Fruit fly (Drosophila melanogaster): ENCODE results near the gene Helz.

Helz gene

DNA sequence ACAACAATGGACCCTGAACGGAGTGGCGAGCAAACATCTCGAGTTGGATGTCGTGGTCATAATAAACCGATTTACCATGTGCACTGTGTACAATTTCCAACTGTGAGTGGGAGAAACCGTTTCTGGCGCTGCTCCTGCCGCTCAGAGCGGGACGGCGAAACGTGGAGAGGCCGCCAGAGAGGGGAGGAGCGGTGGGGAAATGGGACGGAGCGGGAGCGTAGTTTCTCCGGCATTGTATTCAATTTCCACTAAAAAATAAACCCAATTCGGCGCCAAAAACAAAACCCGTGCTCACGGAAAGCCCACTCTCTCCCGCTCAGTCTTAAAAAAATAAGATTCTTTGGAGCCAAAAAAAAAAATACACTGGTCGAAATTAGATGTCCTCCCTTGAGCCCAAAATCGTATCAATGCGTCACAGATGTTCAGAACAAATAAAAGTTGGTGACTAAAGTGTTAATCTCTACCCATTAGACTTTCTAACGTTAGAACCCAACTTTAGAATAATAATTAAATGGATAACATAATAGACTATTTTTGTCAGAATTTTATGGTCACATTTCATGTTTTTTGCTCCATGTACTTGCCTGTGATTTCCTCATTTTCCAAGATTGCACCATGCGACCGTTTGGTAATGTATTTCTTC, 29.6 kb upstream of the Helz start:
- TF ChIP-seq CG17806 (tag; optimal IDR thresholded peaks at IDR 0.05): peak; percentile 5
- TF ChIP-seq gl (tag; optimal IDR thresholded peaks at IDR 0.05): no peak
- TF ChIP-seq Snoo (tag; optimal IDR thresholded peaks at IDR 0.05): peak; percentile 7
- TF ChIP-seq CG9948 (tag; optimal IDR thresholded peaks at IDR 0.05): peak; percentile 20
- TF ChIP-seq CG14655 (GFP tag; optimal IDR thresholded peaks at IDR 0.05): no peak
- TF ChIP-seq CG8301 (tag; optimal IDR thresholded peaks at IDR 0.05): peak; percentile 69
- peak; percentile 77; the same call in 1 of the 3 replicates for TF ChIP-seq CG4496 (GFP tag; IDR thresholded peaks at IDR 0.05)
- TF ChIP-seq CG12605 (GFP tag; IDR thresholded peaks at IDR 0.05): 0 out of 2 replicates have a peak, but pooled peaks have one; percentile 47
- TF ChIP-seq fd96Ca (GFP tag; IDR thresholded peaks at IDR 0.05): no peak; the same call in 1 of the 3 replicates
- no peak for TF ChIP-seq CG10348 (GFP tag; IDR thresholded peaks at IDR 0.05)
- no peak for TF ChIP-seq Pif1B (GFP tag; optimal IDR thresholded peaks at IDR 0.05)
- peak; percentile 24 for TF ChIP-seq Pif1A (GFP tag; optimal IDR thresholded peaks at IDR 0.05)
- TF ChIP-seq rn (GFP tag; IDR thresholded peaks at IDR 0.05): no peak
- TF ChIP-seq Ets98B (GFP tag; IDR thresholded peaks at IDR 0.05): peak; percentile 60
- no peak for TF ChIP-seq D1 (tag; optimal IDR thresholded peaks at IDR 0.05)
- TF ChIP-seq CG32121 (GFP tag; IDR thresholded peaks at IDR 0.05): peak; percentile 57
- no peak for TF ChIP-seq CG34367 (tag; optimal IDR thresholded peaks at IDR 0.05)
- TF ChIP-seq CG15710 (tag; optimal IDR thresholded peaks at IDR 0.05): peak; percentile 6
- peak; percentile 78 for TF ChIP-seq CG13204 (GFP tag; optimal IDR thresholded peaks at IDR 0.05)
- TF ChIP-seq EcR (GFP tag; optimal IDR thresholded peaks at IDR 0.05): no peak
- peak; percentile 27 for TF ChIP-seq CG8159 (tag; optimal IDR thresholded peaks at IDR 0.05)

DNA sequence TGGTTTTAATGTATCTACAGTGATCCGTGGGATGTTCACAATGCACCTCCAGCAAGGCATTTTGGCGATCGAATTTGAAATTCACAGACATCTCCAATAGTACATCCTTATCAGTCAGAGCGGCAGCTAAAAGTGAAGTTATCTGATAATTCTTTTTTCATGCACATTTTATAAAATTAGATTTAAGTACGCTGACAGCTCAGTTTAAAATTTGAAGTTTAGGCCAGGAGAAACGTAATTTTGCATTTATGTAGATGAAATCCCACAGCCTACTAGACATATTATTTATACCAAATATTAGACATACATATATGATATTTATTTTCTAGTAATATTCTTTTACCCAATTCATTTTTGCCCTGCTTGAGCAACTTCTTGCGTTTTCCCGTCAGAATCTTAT, 28.8 kb upstream of the Helz start, which contains the start of gene Trl:
TSS of gene Trl (minus strand) at position 101 of the 400 bp plus-strand sequence.
- TF ChIP-seq Ets98B (GFP tag; IDR thresholded peaks at IDR 0.05): no peak

DNA sequence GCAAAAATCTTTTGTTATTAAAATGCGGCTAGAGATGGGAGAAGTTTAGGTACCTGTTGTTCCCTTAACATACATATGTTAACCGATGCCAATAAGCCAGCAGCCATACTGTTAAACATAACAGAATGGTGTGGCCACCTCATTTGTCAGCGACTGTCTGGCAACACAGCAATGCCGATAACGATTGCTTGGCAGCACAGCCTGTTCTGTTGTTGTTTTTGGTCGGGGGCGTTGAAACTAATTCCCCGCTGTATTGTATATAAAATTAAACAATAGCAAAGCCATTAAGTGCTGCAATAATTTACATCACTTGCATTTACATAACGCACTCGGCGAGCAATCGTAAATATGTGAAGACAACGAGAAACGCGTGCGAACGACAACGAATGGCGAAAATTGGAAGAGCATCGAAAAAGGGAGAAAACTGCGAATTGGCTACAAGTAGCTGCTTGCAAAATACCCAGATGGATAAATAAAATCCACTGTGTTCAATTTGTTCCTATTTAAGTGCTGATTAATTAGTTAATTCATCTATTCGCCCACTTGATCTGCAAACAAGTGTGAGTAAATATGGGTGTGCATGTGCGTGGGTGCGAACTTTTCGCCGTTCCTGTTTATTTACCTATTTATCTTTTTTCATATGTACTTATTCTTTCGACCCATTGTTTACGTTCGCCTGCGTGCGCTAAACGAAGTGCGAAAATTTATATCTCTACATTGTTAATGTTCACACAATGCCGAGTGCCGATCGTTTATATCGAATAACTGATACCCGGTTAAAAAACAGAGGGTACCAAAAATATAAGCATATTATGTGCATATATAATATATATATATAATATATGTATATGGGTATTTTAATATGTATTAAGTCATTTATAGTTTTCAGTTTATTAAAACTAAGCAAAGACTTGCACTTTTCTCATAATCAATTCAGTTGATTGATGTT, 27.6 kb upstream of the Helz start, which contains the start of the genes Tsen34 and Mgat4a:
TSS of gene Tsen34 (minus strand) at position 8 of the 949 bp plus-strand sequence.
TSS of gene Mgat4a (plus strand) at position 192 of the 949 bp plus-strand sequence.
- TF ChIP-seq CG14655 (GFP tag; optimal IDR thresholded peaks at IDR 0.05) (no peak), CG8301 (tag; optimal IDR thresholded peaks at IDR 0.05) (no peak), D1 (tag; optimal IDR thresholded peaks at IDR 0.05) (no peak), Ets98B (GFP tag; IDR thresholded peaks at IDR 0.05) (peak; percentile 26), Pif1A (GFP tag; optimal IDR thresholded peaks at IDR 0.05) (no peak), CG15710 (tag; optimal IDR thresholded peaks at IDR 0.05) (no peak), EcR (GFP tag; optimal IDR thresholded peaks at IDR 0.05) (peak; percentile 74), rn (GFP tag; IDR thresholded peaks at IDR 0.05) (no peak), CG8159 (tag; optimal IDR thresholded peaks at IDR 0.05) (no peak), CG34367 (tag; optimal IDR thresholded peaks at IDR 0.05) (no peak), CG12605 (GFP tag; IDR thresholded peaks at IDR 0.05) (0 out of 2 replicates have a peak, but pooled peaks have one; percentile 43), CG9948 (tag; optimal IDR thresholded peaks at IDR 0.05) (no peak), Snoo (tag; optimal IDR thresholded peaks at IDR 0.05) (no peak), gl (tag; optimal IDR thresholded peaks at IDR 0.05) (peak; percentile 38), CG10348 (GFP tag; IDR thresholded peaks at IDR 0.05) (no peak), CG17806 (tag; optimal IDR thresholded peaks at IDR 0.05) (peak; percentile 5), Pif1B (GFP tag; optimal IDR thresholded peaks at IDR 0.05) (no peak), fd96Ca (GFP tag; IDR thresholded peaks at IDR 0.05) (no peak), CG13204 (GFP tag; optimal IDR thresholded peaks at IDR 0.05) (no peak), CG4496 (GFP tag; IDR thresholded peaks at IDR 0.05) (no peak), CG32121 (GFP tag; IDR thresholded peaks at IDR 0.05) (no peak)

DNA sequence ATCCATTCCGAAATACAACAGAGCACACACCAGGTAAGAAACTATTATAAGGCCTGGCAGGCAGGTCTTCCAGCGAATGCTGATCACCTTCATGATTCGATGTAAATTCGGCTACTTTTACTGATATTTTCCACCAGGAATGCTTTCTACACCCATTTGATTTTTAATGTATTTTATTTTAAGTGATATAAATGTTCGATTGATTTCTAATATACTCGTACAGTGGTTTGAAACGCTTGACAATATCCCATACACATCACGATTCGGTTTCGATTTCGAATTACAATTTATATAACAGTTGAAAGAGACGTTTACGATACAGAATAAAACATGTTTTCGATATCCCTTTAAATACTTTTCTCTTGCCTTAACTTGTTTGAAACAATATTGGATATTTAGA, 20.6 kb upstream of the Helz start, which contains the start of gene Mgat4b:
TSS of gene Mgat4b (minus strand) at position 101 of the 400 bp plus-strand sequence.
- TF ChIP-seq gl (tag; optimal IDR thresholded peaks at IDR 0.05): no peak
- no peak for TF ChIP-seq CG10348 (GFP tag; IDR thresholded peaks at IDR 0.05)
- no peak for TF ChIP-seq Pif1B (GFP tag; optimal IDR thresholded peaks at IDR 0.05)
- no peak for TF ChIP-seq Snoo (tag; optimal IDR thresholded peaks at IDR 0.05)
- TF ChIP-seq rn (GFP tag; IDR thresholded peaks at IDR 0.05): no peak
- no peak for TF ChIP-seq EcR (GFP tag; optimal IDR thresholded peaks at IDR 0.05)
- no peak for TF ChIP-seq CG15710 (tag; optimal IDR thresholded peaks at IDR 0.05)
- no peak for TF ChIP-seq CG8301 (tag; optimal IDR thresholded peaks at IDR 0.05)
- no peak for TF ChIP-seq CG12605 (GFP tag; IDR thresholded peaks at IDR 0.05)
- TF ChIP-seq CG13204 (GFP tag; optimal IDR thresholded peaks at IDR 0.05): no peak
- TF ChIP-seq CG32121 (GFP tag; IDR thresholded peaks at IDR 0.05): no peak
- TF ChIP-seq CG34367 (tag; optimal IDR thresholded peaks at IDR 0.05): no peak
- no peak for TF ChIP-seq CG17806 (tag; optimal IDR thresholded peaks at IDR 0.05)
- no peak for TF ChIP-seq fd96Ca (GFP tag; IDR thresholded peaks at IDR 0.05)
- no peak for TF ChIP-seq CG4496 (GFP tag; IDR thresholded peaks at IDR 0.05)
- no peak for TF ChIP-seq D1 (tag; optimal IDR thresholded peaks at IDR 0.05)
- TF ChIP-seq CG8159 (tag; optimal IDR thresholded peaks at IDR 0.05): no peak
- no peak for TF ChIP-seq Ets98B (GFP tag; IDR thresholded peaks at IDR 0.05)
- TF ChIP-seq CG14655 (GFP tag; optimal IDR thresholded peaks at IDR 0.05): no peak
- TF ChIP-seq CG9948 (tag; optimal IDR thresholded peaks at IDR 0.05): no peak

Data from whole organism, pupa.